Fruit fly (Drosophila melanogaster) whole organism, pupa: ENCODE measurements around the gene mRpS23.

ENCODE experiments used
- CG10348 ChIP-seq: fragments of 200-800 bp; sonication (Bioruptor generic); IDR thresholded peaks from 2 replicates; pipeline ENCODE4 v1.3.6; 2022; ENCODE audit warnings: missing biosample characterization, missing genetic modification characterization
- CG12605 ChIP-seq: fragments of 200-800 bp; sonication (Bioruptor generic); IDR thresholded peaks from 2 replicates; pipeline ENCODE4 v1.3.6; 2022; ENCODE audit warnings: missing biosample characterization, missing genetic modification characterization
- CG13204 ChIP-seq: fragments of 200-800 bp; sonication (Bioruptor generic); optimal IDR thresholded peaks from 2 replicates; lab custom pipeline; 2018; ENCODE audit warnings: missing biosample characterization, mild to moderate bottlenecking, missing genetic modification characterization, moderate library complexity
- CG14655 ChIP-seq: fragments of 200-800 bp; sonication (Bioruptor generic); optimal IDR thresholded peaks from 3 replicates; lab custom pipeline; 2017; ENCODE audit warnings: mild to moderate bottlenecking, missing biosample characterization, missing genetic modification reagents, missing genetic modification characterization
- CG15710 ChIP-seq: fragments of 200-800 bp; sonication (Bioruptor generic); optimal IDR thresholded peaks from 2 replicates; lab custom pipeline; 2018; ENCODE audit warnings: missing biosample characterization, mild to moderate bottlenecking, missing genetic modification characterization, moderate library complexity
- CG17806 ChIP-seq: fragments of 200-800 bp; sonication (Bioruptor generic); optimal IDR thresholded peaks from 2 replicates; lab custom pipeline; 2018; ENCODE audit warnings: missing biosample characterization, mild to moderate bottlenecking, missing genetic modification characterization, moderate library complexity
- CG32121 ChIP-seq: fragments of 200-800 bp; sonication (Bioruptor generic); IDR thresholded peaks from 2 replicates; pipeline ENCODE4 v1.3.6; 2022; ENCODE audit warnings: missing biosample characterization, missing genetic modification characterization
- CG34367 ChIP-seq: fragments of 200-800 bp; sonication (Bioruptor generic); optimal IDR thresholded peaks from 2 replicates; lab custom pipeline; 2018; ENCODE audit warnings: missing biosample characterization, mild to moderate bottlenecking, missing genetic modification characterization
- CG4496 ChIP-seq: fragments of 200-800 bp; sonication (Bioruptor generic); IDR thresholded peaks from 3 replicates; pipeline ENCODE4 v1.3.6; 2022; ENCODE audit warnings: missing biosample characterization, missing genetic modification characterization
- CG8159 ChIP-seq: fragments of 200-800 bp; sonication (Bioruptor generic); optimal IDR thresholded peaks from 3 replicates; lab custom pipeline; 2018; ENCODE audit warnings: missing biosample characterization, mild to moderate bottlenecking, missing genetic modification characterization, moderate library complexity
- CG8301 ChIP-seq: fragments of 200-800 bp; sonication (Bioruptor generic); optimal IDR thresholded peaks from 2 replicates; lab custom pipeline; 2018; ENCODE audit warnings: missing biosample characterization, mild to moderate bottlenecking, missing genetic modification characterization
- CG9948 ChIP-seq: fragments of 200-800 bp; sonication (Bioruptor generic); optimal IDR thresholded peaks from 2 replicates; lab custom pipeline; 2018; ENCODE audit warnings: missing biosample characterization, mild to moderate bottlenecking, missing genetic modification characterization, moderate library complexity
- D1 ChIP-seq: fragments of 200-800 bp; sonication (Bioruptor generic); optimal IDR thresholded peaks from 2 replicates; lab custom pipeline; 2018; ENCODE audit warnings: missing biosample characterization, mild to moderate bottlenecking, missing genetic modification characterization, moderate library complexity
- EcR ChIP-seq: fragments of 200-800 bp; sonication (Bioruptor generic); optimal IDR thresholded peaks from 3 replicates; lab custom pipeline; 2019; ENCODE audit warnings: missing biosample characterization, missing genetic modification characterization, mild to moderate bottlenecking, moderate library complexity, missing genetic modification reagents
- Ets98B ChIP-seq: fragments of 200-800 bp; sonication (Bioruptor generic); IDR thresholded peaks from 2 replicates; pipeline ENCODE4 v1.3.6; 2022; ENCODE audit warnings: missing biosample characterization, missing genetic modification characterization
- Pif1A ChIP-seq: fragments of 200-800 bp; sonication (Bioruptor generic); optimal IDR thresholded peaks from 3 replicates; lab custom pipeline; 2016; ENCODE audit warnings: missing biosample characterization, missing genetic modification characterization
- Pif1B ChIP-seq: fragments of 200-800 bp; sonication (Bioruptor generic); optimal IDR thresholded peaks from 3 replicates; lab custom pipeline; 2016; ENCODE audit warnings: missing biosample characterization, missing genetic modification characterization
- Snoo ChIP-seq: fragments of 200-800 bp; sonication (Bioruptor generic); optimal IDR thresholded peaks from 3 replicates; lab custom pipeline; 2017; ENCODE audit warnings: missing biosample characterization, mild to moderate bottlenecking, missing genetic modification characterization, inconsistent platforms
- fd96Ca ChIP-seq: fragments of 200-800 bp; sonication (Bioruptor generic); IDR thresholded peaks from 3 replicates; pipeline ENCODE4 v1.3.6; 2022; ENCODE audit warnings: missing biosample characterization, missing genetic modification characterization
- gl ChIP-seq: fragments of 200-800 bp; sonication (Bioruptor generic); optimal IDR thresholded peaks from 2 replicates; lab custom pipeline; 2018; ENCODE audit warnings: missing biosample characterization, mild to moderate bottlenecking, missing genetic modification characterization
- rn ChIP-seq: fragments of 200-800 bp; sonication (Bioruptor generic); IDR thresholded peaks from 2 replicates; pipeline ENCODE4 v1.3.6; 2022; ENCODE audit warnings: missing biosample characterization, missing genetic modification characterization

Gene mRpS23

DNA sequence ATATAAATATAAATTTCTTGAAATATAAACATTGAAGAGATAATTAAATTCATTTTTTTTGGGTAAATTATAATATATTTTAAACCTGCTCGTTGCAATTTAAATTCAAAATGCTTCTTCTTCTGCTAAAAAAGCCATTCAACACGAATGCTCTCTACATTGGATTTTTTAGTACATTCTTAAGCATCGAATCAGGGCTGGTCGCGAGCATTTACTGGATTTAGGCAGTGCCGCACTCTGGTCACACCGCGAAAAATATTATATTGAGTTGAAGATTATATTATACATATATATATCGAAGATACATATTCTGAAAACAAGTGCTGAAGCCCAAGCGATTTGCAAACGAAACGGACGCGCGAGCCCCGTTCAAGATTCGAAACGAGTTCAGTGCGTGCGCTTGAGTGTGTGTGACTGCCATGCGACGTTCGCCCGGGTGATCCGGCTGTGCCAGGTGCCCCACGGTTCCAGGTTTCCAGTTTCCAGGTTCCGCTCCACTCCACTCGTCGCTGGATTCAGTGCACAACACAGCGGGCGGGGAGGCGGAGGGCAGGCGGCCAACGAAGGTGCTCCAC lies 21.2 kb downstream of the mRpS23 start, which contains the start of gene Sos:
Gene Sos, plus strand, starts transcription at position 213 of the 575 bp plus-strand sequence.
- TF ChIP-seq CG17806 (tag; lab: Kevin White, UChicago) (no peak), CG12605 (GFP tag; lab: Robert Waterston, UW) (no peak), Pif1B (no peak), fd96Ca (GFP tag; lab: Robert Waterston, UW) (no peak), gl (no peak), CG8301 (tag; lab: Kevin White, UChicago) (no peak), Snoo (no peak), CG32121 (GFP tag; lab: Robert Waterston, UW) (no peak), CG13204 (GFP tag; lab: Kevin White, UChicago) (no peak), CG8159 (no peak)
- TF ChIP-seq, all 21 proteins: peak for 0

DNA sequence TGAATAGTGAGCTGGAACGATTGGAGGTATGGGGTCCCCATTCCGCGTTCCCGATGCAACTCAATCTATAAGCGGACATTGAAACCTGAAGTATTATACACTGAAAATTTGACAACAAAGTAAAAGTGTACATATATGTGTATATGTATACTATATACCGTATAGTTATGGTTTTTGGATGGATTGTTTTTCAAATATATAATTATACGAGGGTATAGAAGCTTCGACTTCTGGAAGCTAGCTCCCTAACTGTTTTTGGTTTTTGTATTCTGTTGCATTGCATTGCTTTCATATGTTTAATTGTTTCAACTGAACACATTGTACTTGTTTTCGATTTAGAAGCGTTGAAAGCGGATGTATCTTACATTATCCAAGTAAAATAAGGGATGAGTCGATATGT lies 21.7 kb downstream of the mRpS23 start, which contains the start of gene CG16888:
Gene CG16888, minus strand, starts transcription at position 101 of the 400 bp plus-strand sequence.
- TF ChIP-seq D1 (tag; lab: Kevin White, UChicago): no peak
- TF ChIP-seq EcR (GFP tag; lab: Kevin White, UChicago): no peak
- TF ChIP-seq gl: no peak
- TF ChIP-seq CG10348: no peak
- no peak for TF ChIP-seq CG34367 (tag; lab: Kevin White, UChicago)
- TF ChIP-seq CG12605 (GFP tag; lab: Robert Waterston, UW): no peak
- TF ChIP-seq Pif1B: no peak
- no peak for TF ChIP-seq Snoo
- no peak for TF ChIP-seq CG32121 (GFP tag; lab: Robert Waterston, UW)
- TF ChIP-seq Pif1A (GFP tag; lab: Kevin White, UChicago): no peak
- TF ChIP-seq CG15710 (tag; lab: Kevin White, UChicago): no peak
- no peak for TF ChIP-seq CG13204 (GFP tag; lab: Kevin White, UChicago)
- no peak for TF ChIP-seq fd96Ca (GFP tag; lab: Robert Waterston, UW)
- TF ChIP-seq rn (GFP tag; lab: Robert Waterston, UW): no peak
- TF ChIP-seq CG17806 (tag; lab: Kevin White, UChicago): no peak
- TF ChIP-seq CG8301 (tag; lab: Kevin White, UChicago): no peak
- no peak for TF ChIP-seq CG8159

DNA sequence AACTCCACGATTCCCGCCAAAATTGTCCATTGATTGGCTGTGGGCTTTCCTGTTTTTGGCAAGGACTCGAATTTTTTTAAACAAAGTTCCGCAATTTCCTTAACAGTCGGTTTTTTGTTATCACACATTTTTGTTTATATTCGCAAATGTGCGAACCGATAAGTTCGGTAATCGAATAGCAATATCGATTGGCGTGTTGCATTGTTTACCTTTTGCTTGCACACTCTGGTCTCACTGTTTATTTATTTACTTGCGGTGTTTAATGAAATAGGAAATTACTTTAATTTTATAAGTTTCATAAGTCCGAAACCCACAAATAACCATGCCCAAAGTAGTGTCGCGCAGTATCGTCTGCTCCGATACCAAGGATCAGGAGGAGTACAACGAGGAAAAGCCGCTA lies 23.5 kb downstream of the mRpS23 start, which contains the start of the genes Adat1 and CG16865:
Gene Adat1, minus strand, starts transcription at position 152 of the 400 bp plus-strand sequence.
Gene CG16865, plus strand, starts transcription at position 200 of the 400 bp plus-strand sequence.
- TF ChIP-seq CG4496 (no peak), D1 (tag; lab: Kevin White, UChicago) (no peak), CG34367 (tag; lab: Kevin White, UChicago) (no peak), Pif1A (GFP tag; lab: Kevin White, UChicago) (no peak), CG32121 (GFP tag; lab: Robert Waterston, UW) (no peak)

DNA sequence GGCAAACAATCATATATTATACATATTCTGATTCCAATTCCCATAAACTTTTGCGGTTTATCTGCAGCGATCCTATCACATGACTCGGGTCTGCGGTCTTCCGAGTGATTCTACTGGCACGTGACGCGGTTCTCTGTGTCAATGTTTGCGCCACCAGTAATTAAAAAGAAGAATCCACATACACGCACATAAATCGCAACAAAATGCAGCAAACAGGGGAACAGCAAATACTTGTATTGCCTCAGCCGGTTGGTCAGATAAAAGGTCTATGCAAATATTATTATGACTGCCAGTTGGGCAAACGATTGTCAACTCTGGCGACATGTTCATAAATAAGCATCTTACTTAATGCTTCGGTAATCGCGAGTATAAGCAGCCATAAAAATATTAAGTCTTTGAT lies 26.9 kb downstream of the mRpS23 start:
- TF ChIP-seq Snoo: peak; percentile 3
- TF ChIP-seq Pif1B: no peak

DNA sequence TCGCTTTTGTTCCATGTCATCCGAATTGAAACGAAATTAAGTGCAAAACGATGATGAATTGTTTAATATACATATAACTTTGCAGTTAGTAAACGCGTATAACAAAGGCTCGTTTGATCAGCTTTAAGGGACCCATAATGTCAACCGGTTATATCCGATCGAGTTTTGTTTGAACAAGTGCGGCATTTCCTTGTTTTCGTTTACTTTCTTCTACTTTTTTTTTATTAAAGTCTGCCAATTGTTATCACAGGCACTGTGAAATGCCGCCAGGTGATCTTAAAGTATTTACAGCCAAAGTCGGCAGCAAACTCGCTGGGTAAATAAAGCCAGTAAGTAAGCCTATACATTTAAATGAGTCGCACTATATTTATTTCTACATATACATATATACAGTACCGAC lies 27.8 kb downstream of the mRpS23 start:
- TF ChIP-seq CG4496: no peak
- TF ChIP-seq, all 21 proteins: peak for 0

DNA sequence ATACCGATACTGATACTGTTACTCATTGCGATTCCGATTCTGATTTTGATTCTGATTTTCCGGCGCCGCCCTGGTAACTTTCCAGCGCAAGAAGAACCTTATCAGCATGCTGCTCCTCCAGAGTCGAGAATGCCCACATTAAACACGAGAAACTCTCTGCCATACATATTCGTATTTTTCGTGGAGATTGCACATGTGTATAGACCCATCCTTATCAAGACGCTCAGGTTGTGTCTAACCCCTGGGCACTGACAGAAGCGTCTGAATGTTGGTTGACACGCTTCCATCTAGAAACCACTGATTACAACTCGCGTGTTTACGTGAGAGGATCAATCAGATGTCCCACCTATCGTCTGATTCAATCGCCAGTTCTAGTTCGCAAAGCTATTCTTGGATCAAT lies 29.7 kb downstream of the mRpS23 start:
- no peak for TF ChIP-seq CG14655 (GFP tag; lab: Kevin White, UChicago)
- TF ChIP-seq gl: no peak
- no peak for TF ChIP-seq D1 (tag; lab: Kevin White, UChicago)
- TF ChIP-seq CG10348: no peak
- TF ChIP-seq CG8159: no peak
- no peak for TF ChIP-seq CG8301 (tag; lab: Kevin White, UChicago)
- TF ChIP-seq EcR (GFP tag; lab: Kevin White, UChicago): no peak
- TF ChIP-seq, all 21 proteins: peak for 0

DNA sequence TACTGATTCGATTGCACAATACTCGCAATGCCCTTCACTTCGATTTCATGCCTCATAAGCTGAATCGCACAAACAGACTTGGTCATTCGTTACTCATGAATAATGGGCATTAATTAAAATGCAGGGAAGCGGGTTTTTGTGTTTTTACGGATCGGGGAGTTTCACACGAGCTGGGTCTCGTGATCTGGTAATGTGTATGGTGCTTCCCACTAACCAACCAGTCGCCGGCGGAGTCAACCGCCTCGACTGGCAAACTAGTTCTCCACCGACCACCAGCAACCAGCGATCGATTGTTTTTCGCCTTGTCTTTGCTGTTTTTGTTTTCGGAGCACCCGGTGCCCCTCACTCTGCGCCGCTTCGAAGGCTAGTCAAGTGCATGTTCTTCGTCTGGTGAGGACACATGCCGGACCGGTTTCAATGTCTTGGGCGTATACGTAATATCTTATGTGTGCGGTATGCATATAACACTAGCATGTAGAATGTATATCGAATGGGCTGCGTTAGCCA lies 30.3 kb downstream of the mRpS23 start:
- peak; percentile 90 for TF ChIP-seq EcR (GFP tag; lab: Kevin White, UChicago)
- TF ChIP-seq D1 (tag; lab: Kevin White, UChicago): no peak
- TF ChIP-seq CG13204 (GFP tag; lab: Kevin White, UChicago): no peak
- TF ChIP-seq rn (GFP tag; lab: Robert Waterston, UW): no peak
- TF ChIP-seq Pif1B: no peak
- TF ChIP-seq CG4496: no peak
- peak; percentile 46; the same call in 1 of the 2 replicates for TF ChIP-seq Ets98B (GFP tag; lab: Robert Waterston, UW)
- no peak for TF ChIP-seq Pif1A (GFP tag; lab: Kevin White, UChicago)
- no peak for TF ChIP-seq CG34367 (tag; lab: Kevin White, UChicago)
- TF ChIP-seq CG12605 (GFP tag; lab: Robert Waterston, UW): no peak
- no peak for TF ChIP-seq CG8301 (tag; lab: Kevin White, UChicago)
- TF ChIP-seq CG17806 (tag; lab: Kevin White, UChicago): no peak
- no peak for TF ChIP-seq CG14655 (GFP tag; lab: Kevin White, UChicago)
- peak; percentile 46; the same call in 1 of the 3 replicates for TF ChIP-seq fd96Ca (GFP tag; lab: Robert Waterston, UW)
- no peak for TF ChIP-seq CG8159
- TF ChIP-seq CG9948 (tag; lab: Kevin White, UChicago): no peak
- TF ChIP-seq CG10348: no peak
- peak; percentile 37 for TF ChIP-seq gl
- TF ChIP-seq Snoo: no peak
- no peak for TF ChIP-seq CG32121 (GFP tag; lab: Robert Waterston, UW)
- no peak for TF ChIP-seq CG15710 (tag; lab: Kevin White, UChicago)
- TF ChIP-seq, all 21 proteins: peak for 4
